Fruit fly (Drosophila melanogaster) whole organism, embryonic: Measurements from ENCODE around the gene CG15040.

Source experiments
- CG10462 ChIP-seq: fragments of 200-800 bp; sonication (Bioruptor generic); optimal IDR thresholded peaks from 2 replicates; lab custom pipeline; 2016; ENCODE audit warnings: missing biosample characterization, missing genetic modification characterization
- CG11247 ChIP-seq: fragments of 200-800 bp; sonication (Bioruptor generic); IDR thresholded peaks from 2 replicates; pipeline ENCODE4 v1.3.6; 2022; ENCODE audit warnings: missing biosample characterization, missing genetic modification characterization
- CG11696 ChIP-seq: fragments of 200-800 bp; sonication (Bioruptor generic); IDR thresholded peaks from 2 replicates; pipeline ENCODE4 v1.3.6; 2022; ENCODE audit warnings: missing biosample characterization, missing genetic modification characterization
- CG12942 ChIP-seq: fragments of 200-800 bp; sonication (Bioruptor generic); optimal IDR thresholded peaks from 3 replicates; lab custom pipeline; 2016; ENCODE audit warnings: missing biosample characterization, missing genetic modification characterization
- CG13424 ChIP-seq: fragments of 200-800 bp; sonication (Bioruptor generic); optimal IDR thresholded peaks from 2 replicates; lab custom pipeline; 2019; ENCODE audit warnings: missing biosample characterization, mild to moderate bottlenecking, missing genetic modification characterization, moderate library complexity
- CG14441 ChIP-seq: fragments of 200-800 bp; sonication (Bioruptor generic); IDR thresholded peaks from 2 replicates; pipeline ENCODE4 v1.3.6; 2022; ENCODE audit warnings: missing biosample characterization, missing genetic modification characterization
- CG15269 ChIP-seq: fragments of 200-800 bp; sonication (Bioruptor generic); optimal IDR thresholded peaks from 2 replicates; lab custom pipeline; 2018; ENCODE audit warnings: missing biosample characterization, mild to moderate bottlenecking, missing genetic modification characterization, moderate library complexity
- CG15696 ChIP-seq: fragments of 200-800 bp; sonication (Bioruptor generic); optimal IDR thresholded peaks from 2 replicates; lab custom pipeline; 2019; ENCODE audit warnings: missing biosample characterization, mild to moderate bottlenecking, missing genetic modification characterization, moderate library complexity
- CG18619 ChIP-seq: fragments of 200-800 bp; sonication (Bioruptor generic); optimal IDR thresholded peaks from 3 replicates; lab custom pipeline; 2017; ENCODE audit warnings: missing biosample characterization, mild to moderate bottlenecking, missing genetic modification characterization
- CG2199 ChIP-seq: fragments of 200-800 bp; sonication (Bioruptor generic); IDR thresholded peaks from 3 replicates; pipeline ENCODE4 v1.3.6; 2022; ENCODE audit warnings: missing biosample characterization, missing genetic modification characterization
- CG2875 ChIP-seq: fragments of 200-800 bp; sonication (Bioruptor generic); optimal IDR thresholded peaks from 2 replicates; lab custom pipeline; 2017; ENCODE audit warnings: missing biosample characterization, mild to moderate bottlenecking, missing genetic modification characterization, missing genetic modification reagents
- CG30020 ChIP-seq: fragments of 200-800 bp; optimal IDR thresholded peaks from 2 replicates; lab custom pipeline; 2019; ENCODE audit warnings: missing biosample characterization, mild to moderate bottlenecking, missing genetic modification characterization, moderate library complexity
- CG3065 ChIP-seq: fragments of 200-800 bp; sonication (Bioruptor generic); optimal IDR thresholded peaks from 2 replicates; lab custom pipeline; 2016; ENCODE audit warnings: missing biosample characterization, missing genetic modification characterization
- CG3407 ChIP-seq: fragments of 200-800 bp; sonication (Bioruptor generic); optimal IDR thresholded peaks from 2 replicates; lab custom pipeline; 2018; ENCODE audit warnings: missing biosample characterization, mild to moderate bottlenecking, missing genetic modification characterization
- CG34224 ChIP-seq: fragments of 200-800 bp; sonication (Bioruptor generic); IDR thresholded peaks from 3 replicates; pipeline ENCODE4 v1.3.6; 2022; ENCODE audit warnings: missing biosample characterization, missing genetic modification characterization; ENCODE audit not compliant: partially characterized antibody
- CG4730 ChIP-seq: fragments of 200-800 bp; sonication (Bioruptor generic); IDR thresholded peaks from 2 replicates; pipeline ENCODE4 v1.3.6; 2022; ENCODE audit warnings: missing biosample characterization, missing genetic modification characterization
- CG5953 ChIP-seq: fragments of 200-800 bp; sonication (Bioruptor generic); IDR thresholded peaks from 2 replicates; pipeline ENCODE4 v1.3.6; 2022; ENCODE audit warnings: missing biosample characterization, missing genetic modification characterization
- CG7839 ChIP-seq: fragments of 200-800 bp; sonication (Bioruptor generic); optimal IDR thresholded peaks from 3 replicates; lab custom pipeline; 2018; ENCODE audit warnings: missing biosample characterization, mild to moderate bottlenecking, missing genetic modification characterization, moderate library complexity
- Camta ChIP-seq: fragments of 200-800 bp; sonication (Bioruptor generic); optimal IDR thresholded peaks from 2 replicates; lab custom pipeline; 2016; ENCODE audit warnings: missing biosample characterization, missing genetic modification characterization
- CrebB ChIP-seq: fragments of 200-800 bp; sonication (Bioruptor generic); optimal IDR thresholded peaks from 3 replicates; lab custom pipeline; 2018; ENCODE audit warnings: missing biosample characterization, mild to moderate bottlenecking, missing genetic modification characterization
- Dll ChIP-seq: fragments of 200-800 bp; sonication (Bioruptor generic); IDR thresholded peaks from 4 replicates; pipeline ENCODE4 v1.3.6; 2022; ENCODE audit warnings: missing biosample characterization, missing genetic modification characterization; ENCODE audit not compliant: partially characterized antibody
- Doc2 ChIP-seq: fragments of 200-800 bp; sonication (Bioruptor generic); IDR thresholded peaks from 2 replicates; pipeline ENCODE4 v1.3.6; 2022; ENCODE audit warnings: missing biosample characterization, missing genetic modification characterization
- Dref ChIP-seq: fragments of 200-800 bp; sonication (Bioruptor generic); IDR thresholded peaks from 2 replicates; pipeline ENCODE4 v1.3.6; 2022; ENCODE audit warnings: missing biosample characterization, missing genetic modification characterization
- Gug ChIP-seq: fragments of 200-800 bp; sonication (Bioruptor generic); IDR thresholded peaks from 4 replicates; pipeline ENCODE4 v1.3.6; 2022; ENCODE audit warnings: missing biosample characterization, missing genetic modification characterization
- Hr3 ChIP-seq: fragments of 200-800 bp; sonication (Bioruptor generic); optimal IDR thresholded peaks from 3 replicates; lab custom pipeline; 2016; ENCODE audit warnings: missing biosample characterization, missing genetic modification characterization
- Mes4 ChIP-seq: fragments of 200-800 bp; sonication (Bioruptor generic); optimal IDR thresholded peaks from 2 replicates; lab custom pipeline; 2016; ENCODE audit warnings: missing biosample characterization, missing genetic modification characterization
- Neu2 ChIP-seq: fragments of 200-800 bp; sonication (Bioruptor generic); optimal IDR thresholded peaks from 3 replicates; lab custom pipeline; 2016; ENCODE audit warnings: missing biosample characterization, missing genetic modification characterization, borderline replicate concordance
- Opbp ChIP-seq: fragments of 200-800 bp; sonication (Bioruptor generic); IDR thresholded peaks from 3 replicates; pipeline ENCODE4 v1.3.6; 2022; ENCODE audit warnings: missing biosample characterization, missing genetic modification characterization; ENCODE audit not compliant: partially characterized antibody
- Sry-β ChIP-seq: fragments of 200-800 bp; sonication (Bioruptor generic); optimal IDR thresholded peaks from 2 replicates; lab custom pipeline; 2018; ENCODE audit warnings: missing biosample characterization, mild to moderate bottlenecking, missing genetic modification characterization, moderate library complexity
- Sry-δ ChIP-seq: fragments of 200-800 bp; sonication (Bioruptor generic); optimal IDR thresholded peaks from 2 replicates; lab custom pipeline; 2016; ENCODE audit warnings: missing biosample characterization, missing genetic modification characterization
- ab ChIP-seq: fragments of 200-800 bp; sonication (Bioruptor generic); optimal IDR thresholded peaks from 2 replicates; lab custom pipeline; 2016; ENCODE audit warnings: missing biosample characterization, missing genetic modification characterization
- ato ChIP-seq: fragments of 200-800 bp; sonication (Bioruptor generic); IDR thresholded peaks from 2 replicates; pipeline ENCODE4 v1.3.6; 2022; ENCODE audit warnings: missing biosample characterization, missing genetic modification characterization; ENCODE audit not compliant: partially characterized antibody
- br ChIP-seq: fragments of >200 bp; optimal IDR thresholded peaks from 2 replicates; lab custom pipeline; 2017
- en ChIP-seq: fragments of 200-800 bp; sonication (Bioruptor generic); optimal IDR thresholded peaks from 2 replicates; lab custom pipeline; 2016; ENCODE audit warnings: missing biosample characterization, missing genetic modification characterization
- fd96Cb ChIP-seq: fragments of 200-800 bp; sonication (Bioruptor generic); optimal IDR thresholded peaks from 2 replicates; lab custom pipeline; 2018; ENCODE audit warnings: missing biosample characterization, mild to moderate bottlenecking, missing genetic modification characterization, moderate library complexity
- grau ChIP-seq: fragments of 200-800 bp; optimal IDR thresholded peaks from 3 replicates; lab custom pipeline; 2019; ENCODE audit warnings: missing biosample characterization, mild to moderate bottlenecking, missing genetic modification characterization, moderate library complexity
- gro ChIP-seq: fragments of 200-800 bp; sonication (Bioruptor generic); optimal IDR thresholded peaks from 2 replicates; lab custom pipeline; 2016; ENCODE audit warnings: missing biosample characterization, missing genetic modification characterization
- kni ChIP-seq: fragments of 200-800 bp; sonication (Bioruptor generic); optimal IDR thresholded peaks from 3 replicates; lab custom pipeline; 2017; ENCODE audit warnings: mild to moderate bottlenecking, missing biosample characterization, missing genetic modification reagents, missing genetic modification characterization
- maf-S ChIP-seq: fragments of 200-800 bp; sonication (Bioruptor generic); optimal IDR thresholded peaks from 2 replicates; lab custom pipeline; 2016; ENCODE audit warnings: missing biosample characterization, missing genetic modification characterization
- nau ChIP-seq: fragments of 200-800 bp; sonication (Bioruptor generic); optimal IDR thresholded peaks from 3 replicates; lab custom pipeline; 2017; ENCODE audit warnings: missing biosample characterization, mild to moderate bottlenecking, missing genetic modification characterization, missing genetic modification reagents
- nerfin-2 ChIP-seq: fragments of 200-800 bp; sonication (Bioruptor generic); IDR thresholded peaks from 2 replicates; pipeline ENCODE4 v1.3.6; 2022; ENCODE audit warnings: missing biosample characterization, missing genetic modification characterization; ENCODE audit not compliant: partially characterized antibody
- prd ChIP-seq, 3 experiments: fragments of >200 bp in 2 of 3; fragments of 200-800 bp in 1 of 3; sonication (Bioruptor generic) in 1 of 3; optimal IDR thresholded peaks in 2 of 3; IDR thresholded peaks in 1 of 3; 2 replicates in 2 of 3; 3 replicates in 1 of 3; pipeline versions ENCODE4 v1.3.6 to Lab custom; 2017 to 2022; ENCODE audit warnings: missing biosample characterization in 1 of 3, missing genetic modification characterization in 1 of 3
- salm ChIP-seq: fragments of 200-800 bp; sonication (Bioruptor generic); optimal IDR thresholded peaks from 2 replicates; lab custom pipeline; 2018; ENCODE audit warnings: missing biosample characterization, mild to moderate bottlenecking, missing genetic modification characterization
- sc ChIP-seq, 3 experiments: fragments of >200 bp in 2 of 3; fragments of 200-800 bp in 1 of 3; sonication (Bioruptor generic) in 1 of 3; optimal IDR thresholded peaks; 2 replicates in 2 of 3; 3 replicates in 1 of 3; lab custom pipeline; 2017; ENCODE audit warnings: mild to moderate bottlenecking in 1 of 3, missing biosample characterization in 1 of 3, missing genetic modification characterization in 1 of 3, missing genetic modification reagents in 1 of 3
- seq ChIP-seq: fragments of 200-800 bp; sonication (Bioruptor generic); IDR thresholded peaks from 2 replicates; pipeline ENCODE4 v1.3.6; 2022; ENCODE audit warnings: missing biosample characterization, missing genetic modification characterization
- sima ChIP-seq: fragments of 200-800 bp; sonication (Bioruptor generic); optimal IDR thresholded peaks from 2 replicates; lab custom pipeline; 2016; ENCODE audit warnings: missing biosample characterization, missing genetic modification characterization
- sisA ChIP-seq: fragments of 200-800 bp; sonication (Bioruptor generic); IDR thresholded peaks from 2 replicates; pipeline ENCODE4 v1.3.6; 2022; ENCODE audit warnings: missing biosample characterization, missing genetic modification characterization
- trem ChIP-seq: fragments of 200-800 bp; optimal IDR thresholded peaks from 3 replicates; lab custom pipeline; 2019; ENCODE audit warnings: missing biosample characterization, mild to moderate bottlenecking, missing genetic modification characterization, moderate library complexity
- unc-4 ChIP-seq: fragments of 200-800 bp; sonication (Bioruptor generic); IDR thresholded peaks from 2 replicates; pipeline ENCODE4 v1.3.6; 2022; ENCODE audit warnings: missing biosample characterization, missing genetic modification characterization; ENCODE audit not compliant: partially characterized antibody
- zf30C ChIP-seq: fragments of 200-800 bp; sonication (Bioruptor generic); optimal IDR thresholded peaks from 3 replicates; lab custom pipeline; 2018; ENCODE audit warnings: missing biosample characterization, mild to moderate bottlenecking, missing genetic modification characterization

Gene CG15040

dm6 chrX:18652879-18653278, 35.5 kb upstream of the CG15040 start, which contains the start of gene Ing3:
TSS of gene Ing3 (minus strand) at chrX:18653091.
- TF ChIP-seq nerfin-2 (GFP tag; lab: Robert Waterston, UW) (no peak; the same call in 1 of the 2 replicates), sc (optimal IDR thresholded peaks at IDR 0.05; lab: Kevin White, UChicago) (no peak), sc (GFP tag; optimal IDR thresholded peaks at IDR 0.05; lab: Kevin White, UChicago) (no peak), sima (no peak), CG2199 (GFP tag; lab: Robert Waterston, UW) (no peak), prd (optimal IDR thresholded peaks at IDR 0.05; lab: Kevin White, UChicago) (no peak), prd (GFP tag; IDR thresholded peaks at IDR 0.05; lab: Robert Waterston, UW) (no peak), Neu2 (no peak), CG10462 (GFP tag; lab: Kevin White, UChicago) (no peak), trem (tag; lab: Kevin White, UChicago) (peak; percentile 80), salm (no peak), CG34224 (GFP tag; lab: Robert Waterston, UW) (peak; percentile 53; the same call in 2 of the 3 replicates), CG11247 (GFP tag; lab: Robert Waterston, UW) (no peak), CG5953 (GFP tag; lab: Robert Waterston, UW) (no peak), ato (peak; percentile 63), CG14441 (GFP tag; lab: Robert Waterston, UW) (no peak), sisA (no peak), grau (no peak), CG18619 (GFP tag; lab: Kevin White, UChicago) (no peak), CG2875 (GFP tag; lab: Kevin White, UChicago) (no peak), CG3065 (GFP tag; lab: Kevin White, UChicago) (no peak), seq (GFP tag; lab: Robert Waterston, UW) (no peak), nau (GFP tag; lab: Kevin White, UChicago) (no peak), CG13424 (tag; lab: Kevin White, UChicago) (no peak), CG12942 (GFP tag; lab: Kevin White, UChicago) (no peak), Camta (no peak), gro (GFP tag; lab: Kevin White, UChicago) (no peak), CG4730 (GFP tag; lab: Robert Waterston, UW) (no peak), Hr3 (no peak), CG30020 (no peak), kni (GFP tag; lab: Kevin White, UChicago) (no peak), zf30C (GFP tag; lab: Kevin White, UChicago) (no peak), Doc2 (no peak), CG7839 (tag; lab: Kevin White, UChicago) (no peak), Mes4 (GFP tag; lab: Kevin White, UChicago) (no peak), br (lab: Kevin White, UChicago) (no peak), CrebB (tag; lab: Kevin White, UChicago) (no peak), CG3407 (GFP tag; lab: Kevin White, UChicago) (no peak), CG15696 (tag; lab: Kevin White, UChicago) (no peak), CG11696 (GFP tag; lab: Robert Waterston, UW) (no peak), Dref (GFP tag; lab: Robert Waterston, UW) (peak; percentile 86), CG15269 (tag; lab: Kevin White, UChicago) (no peak), Sry-β (no peak), en (GFP tag; lab: Kevin White, UChicago) (no peak), fd96Cb (tag; lab: Kevin White, UChicago) (no peak), Opbp (GFP tag; lab: Robert Waterston, UW) (peak; percentile 80), ab (GFP tag; lab: Kevin White, UChicago) (no peak), maf-S (GFP tag; lab: Kevin White, UChicago) (no peak), Sry-δ (GFP tag; lab: Kevin White, UChicago) (peak; percentile 67), Gug (GFP tag; lab: Robert Waterston, UW) (no peak), Dll (peak; percentile 66; the same call in 3 of the 4 replicates), unc-4 (GFP tag; lab: Robert Waterston, UW) (peak; percentile 74)
